Worm (Caenorhabditis elegans): Measurements from ENCODE around the gene T20D3.5.

- TF ChIP-seq ztf-23 (GFP tag; IDR thresholded peaks at IDR 0.05), result no peak
- no peak for TF ChIP-seq ztf-29 (GFP tag; IDR thresholded peaks at IDR 0.05)
- TF ChIP-seq klf-2 (GFP tag; conservative IDR thresholded peaks at IDR 0.05), result no peak
Observed at ce11 chrIV:9386038-9386437, 49.2 kb downstream of the T20D3.5 start, which contains the start of gene daf-15.

Data from whole organism, midembryonic.